Fruit fly (Drosophila melanogaster): ENCODE measurements around the gene CG3557.

Gene CG3557

dm6 chr2L:2433494-2434054 lies 48.0 kb upstream of the CG3557 start (continued):
- TF ChIP-seq Lpt (GFP tag; optimal IDR thresholded peaks at IDR 0.05) (no peak), CG13894 (tag; optimal IDR thresholded peaks at IDR 0.05) (no peak), CG6272 (GFP tag; IDR thresholded peaks at IDR 0.05) (peak; percentile 47; the same call in 1 of the 2 replicates), CG17328 (GFP tag; IDR thresholded peaks at IDR 0.05) (peak; percentile 92), CG10543 (GFP tag; optimal IDR thresholded peaks at IDR 0.05) (peak; percentile 27), Max (GFP tag; optimal IDR thresholded peaks at IDR 0.05) (peak; percentile 61), p53 (GFP tag; optimal IDR thresholded peaks at IDR 0.05) (peak; percentile 63), CG31224 (GFP tag; IDR thresholded peaks at IDR 0.05) (peak; percentile 48; the same call in 1 of the 2 replicates), gsb-n (tag; optimal IDR thresholded peaks at IDR 0.05) (peak; percentile 69), yki (optimal IDR thresholded peaks at IDR 0.05) (no peak), gro (GFP tag; optimal IDR thresholded peaks at IDR 0.05) (peak; percentile 19), scrt (GFP tag; optimal IDR thresholded peaks at IDR 0.05) (peak; percentile 48), schlank (tag; optimal IDR thresholded peaks at IDR 0.05) (no peak), unc-4 (GFP tag; IDR thresholded peaks at IDR 0.05; ENCODE audit: partially characterized antibody) (no peak), CG12659 (GFP tag; optimal IDR thresholded peaks at IDR 0.05) (peak; percentile 76), CG10321 (GFP tag; IDR thresholded peaks at IDR 0.05) (peak; percentile 53; the same call in 1 of the 2 replicates), CG13296 (GFP tag; optimal IDR thresholded peaks at IDR 0.05) (peak; percentile 59), z (GFP tag; IDR thresholded peaks at IDR 0.05) (no peak), CG10431 (GFP tag; optimal IDR thresholded peaks at IDR 0.05) (peak; percentile 50), E2f1 (GFP tag; IDR thresholded peaks at IDR 0.05) (peak; percentile 77), danr (GFP tag; IDR thresholded peaks at IDR 0.05) (peak; percentile 70), CG4730 (GFP tag; IDR thresholded peaks at IDR 0.05) (peak; percentile 62; the same call in 1 of the 2 replicates), CG11504 (tag; optimal IDR thresholded peaks at IDR 0.05) (peak; percentile 93), sob (GFP tag; IDR thresholded peaks at IDR 0.05) (peak; percentile 82), CG1792 (GFP tag; optimal IDR thresholded peaks at IDR 0.05) (peak; percentile 56), Dref (GFP tag; IDR thresholded peaks at IDR 0.05) (no peak), Xrp1 (GFP tag; IDR thresholded peaks at IDR 0.05) (peak; percentile 79), Bgb (GFP tag; IDR thresholded peaks at IDR 0.05; ENCODE audit: partially characterized antibody) (no peak), CG10959 (GFP tag; IDR thresholded peaks at IDR 0.05) (peak; percentile 57), pita (GFP tag; optimal IDR thresholded peaks at IDR 0.05) (no peak), CG8388 (GFP tag; optimal IDR thresholded peaks at IDR 0.05) (peak; percentile 86), ab (GFP tag; optimal IDR thresholded peaks at IDR 0.05) (peak; percentile 24), ham (GFP tag; IDR thresholded peaks at IDR 0.05) (no peak), Dbx (GFP tag; IDR thresholded peaks at IDR 0.05) (peak; percentile 52; the same call in 1 of the 3 replicates), CG2199 (GFP tag; IDR thresholded peaks at IDR 0.05) (peak; percentile 53; the same call in 1 of the 3 replicates), kah (GFP tag; optimal IDR thresholded peaks at IDR 0.05) (peak; percentile 63), ERR (GFP tag; optimal IDR thresholded peaks at IDR 0.05) (peak; percentile 45), tx (GFP tag; optimal IDR thresholded peaks at IDR 0.05) (peak; percentile 63), Side (GFP tag; optimal IDR thresholded peaks at IDR 0.05) (peak; percentile 79), CG17359 (tag; optimal IDR thresholded peaks at IDR 0.05) (peak; percentile 90), Blimp-1 (GFP tag; optimal IDR thresholded peaks at IDR 0.05) (peak; percentile 67), CG3407 (GFP tag; optimal IDR thresholded peaks at IDR 0.05) (peak; percentile 72), CG15696 (tag; optimal IDR thresholded peaks at IDR 0.05) (no peak), CG12391 (tag; optimal IDR thresholded peaks at IDR 0.05) (peak; percentile 80), HmgD (GFP tag; optimal IDR thresholded peaks at IDR 0.05) (peak; percentile 24), crol (GFP tag; IDR thresholded peaks at IDR 0.05) (no peak), ato (GFP tag; IDR thresholded peaks at IDR 0.05; ENCODE audit: partially characterized antibody) (no peak), CG2120 (GFP tag; optimal IDR thresholded peaks at IDR 0.05) (peak; percentile 30), CG16863 (GFP tag; optimal IDR thresholded peaks at IDR 0.05) (peak; percentile 86), CG10274 (GFP tag; optimal IDR thresholded peaks at IDR 0.05) (peak; percentile 45), CG6791 (GFP tag; IDR thresholded peaks at IDR 0.05; ENCODE audit: partially characterized antibody) (no peak)

Measured in whole organism, embryonic.